Worm (Caenorhabditis elegans): ENCODE data around the gene dmsr-8.

Gene dmsr-8

ce11 chrV:10466607-10467092 lies 47.5 kb downstream of the dmsr-8 start (continued):
- TF ChIP-seq hmg-11 (tag; optimal IDR thresholded peaks at IDR 0.05) (peak; percentile 87), daf-12 (tag; optimal IDR thresholded peaks at IDR 0.05) (peak; percentile 22), sea-2 (GFP tag; optimal IDR thresholded peaks at IDR 0.05) (no peak), ztf-4 (tag; optimal IDR thresholded peaks at IDR 0.05) (peak; percentile 84), fkh-10 (GFP tag; optimal IDR thresholded peaks at IDR 0.05) (peak; percentile 89), elt-1 (tag; optimal IDR thresholded peaks at IDR 0.05) (peak; percentile 50), fos-1 (tag; optimal IDR thresholded peaks at IDR 0.05) (peak; percentile 79), snpc-4 (tag; optimal IDR thresholded peaks at IDR 0.05) (peak; percentile 70), ceh-28 (tag; optimal IDR thresholded peaks at IDR 0.05) (peak; percentile 87), nhr-11 (tag; optimal IDR thresholded peaks at IDR 0.05) (peak; percentile 92), mdl-1 (tag; optimal IDR thresholded peaks at IDR 0.05) (peak; percentile 98), nhr-23 (tag; optimal IDR thresholded peaks at IDR 0.05) (peak; percentile 96), R02D3.7 (tag; optimal IDR thresholded peaks at IDR 0.05) (peak; percentile 78), ztf-11 (tag; optimal IDR thresholded peaks at IDR 0.05) (no peak), unc-39 (tag; optimal IDR thresholded peaks at IDR 0.05) (no peak), ceh-82 (tag; optimal IDR thresholded peaks at IDR 0.05) (peak; percentile 53), pqm-1 (tag; optimal IDR thresholded peaks at IDR 0.05) (peak; percentile 96), ama-1 (optimal IDR thresholded peaks at IDR 0.05) (peak; percentile 82), aly-2 (tag; optimal IDR thresholded peaks at IDR 0.05) (no peak), ceh-16 (tag; optimal IDR thresholded peaks at IDR 0.05) (peak; percentile 28), elt-2 (tag; optimal IDR thresholded peaks at IDR 0.05) (peak; percentile 85), nhr-77 (tag; optimal IDR thresholded peaks at IDR 0.05) (no peak)

- TF ChIP-seq jun-1 (tag; optimal IDR thresholded peaks at IDR 0.05) = no peak
- no peak for TF ChIP-seq lin-39 (tag; optimal IDR thresholded peaks at IDR 0.05)
These were observed 48.7 kb downstream of the dmsr-8 start for ce11 chrV:10465478-10465877.

ce11 chrV:10464746-10465145 lies 49.4 kb downstream of the dmsr-8 start:
- TF ChIP-seq egl-27 (tag; optimal IDR thresholded peaks at IDR 0.05) (no peak), ZK546.5 (tag; optimal IDR thresholded peaks at IDR 0.05) (no peak), fkh-10 (GFP tag; optimal IDR thresholded peaks at IDR 0.05) (no peak), egl-5 (tag; optimal IDR thresholded peaks at IDR 0.05) (no peak), ztf-4 (tag; optimal IDR thresholded peaks at IDR 0.05) (no peak), hmg-11 (tag; optimal IDR thresholded peaks at IDR 0.05) (no peak), nhr-67 (tag; optimal IDR thresholded peaks at IDR 0.05) (no peak), nhr-43 (tag; optimal IDR thresholded peaks at IDR 0.05; ENCODE audit: poor library complexity, severe bottlenecking) (peak; percentile 14), aly-2 (tag; optimal IDR thresholded peaks at IDR 0.05) (no peak), elt-1 (tag; optimal IDR thresholded peaks at IDR 0.05) (no peak), lin-39 (tag; optimal IDR thresholded peaks at IDR 0.05) (peak; percentile 26), nfya-1 (tag; optimal IDR thresholded peaks at IDR 0.05; ENCODE audit: insufficient read depth) (peak; percentile 39), ceh-9 (tag; optimal IDR thresholded peaks at IDR 0.05) (no peak), nhr-237 (tag; optimal IDR thresholded peaks at IDR 0.05) (no peak), ama-1 (optimal IDR thresholded peaks at IDR 0.05) (peak; percentile 1), nhr-11 (tag; optimal IDR thresholded peaks at IDR 0.05) (no peak), elt-3 (tag; optimal IDR thresholded peaks at IDR 0.05) (no peak), lsy-12 (tag; optimal IDR thresholded peaks at IDR 0.05) (no peak), zag-1 (tag; optimal IDR thresholded peaks at IDR 0.05) (no peak), lin-15B (tag; optimal IDR thresholded peaks at IDR 0.05) (no peak), jun-1 (tag; optimal IDR thresholded peaks at IDR 0.05) (no peak), elt-2 (tag; optimal IDR thresholded peaks at IDR 0.05) (no peak), R02D3.7 (tag; optimal IDR thresholded peaks at IDR 0.05) (no peak), pqm-1 (tag; optimal IDR thresholded peaks at IDR 0.05) (no peak), eor-1 (tag; optimal IDR thresholded peaks at IDR 0.05) (no peak), nhr-12 (tag; optimal IDR thresholded peaks at IDR 0.05) (no peak), ceh-16 (tag; optimal IDR thresholded peaks at IDR 0.05) (no peak), snpc-4 (tag; optimal IDR thresholded peaks at IDR 0.05) (no peak), ztf-11 (tag; optimal IDR thresholded peaks at IDR 0.05) (no peak)

- TF ChIP-seq nhr-43 (tag; optimal IDR thresholded peaks at IDR 0.05; ENCODE audit: poor library complexity, severe bottlenecking) (no peak), ama-1 (optimal IDR thresholded peaks at IDR 0.05) (no peak), nhr-11 (tag; optimal IDR thresholded peaks at IDR 0.05) (no peak), zag-1 (tag; optimal IDR thresholded peaks at IDR 0.05) (no peak), snpc-4 (tag; optimal IDR thresholded peaks at IDR 0.05) (no peak), egl-5 (tag; optimal IDR thresholded peaks at IDR 0.05) (no peak), egl-27 (tag; optimal IDR thresholded peaks at IDR 0.05) (no peak), elt-1 (tag; optimal IDR thresholded peaks at IDR 0.05) (no peak), unc-39 (tag; optimal IDR thresholded peaks at IDR 0.05) (no peak), elt-3 (tag; optimal IDR thresholded peaks at IDR 0.05) (no peak), lin-15B (tag; optimal IDR thresholded peaks at IDR 0.05) (no peak), elt-2 (tag; optimal IDR thresholded peaks at IDR 0.05) (no peak), nhr-23 (tag; optimal IDR thresholded peaks at IDR 0.05) (no peak), ztf-4 (tag; optimal IDR thresholded peaks at IDR 0.05) (no peak), tbx-2 (tag; optimal IDR thresholded peaks at IDR 0.05) (no peak), fos-1 (tag; optimal IDR thresholded peaks at IDR 0.05) (no peak), nhr-76 (tag; optimal IDR thresholded peaks at IDR 0.05) (no peak), nhr-77 (tag; optimal IDR thresholded peaks at IDR 0.05) (no peak)
These were observed 50.0 kb downstream of the dmsr-8 start for ce11 chrV:10464160-10464559.
